Worm (Caenorhabditis elegans): ENCODE data around the gene eor-1.
A peak's percentile ranks its signal among the peaks of the same experiment; 100 is the strongest.

The eor-1 gene

DNA sequence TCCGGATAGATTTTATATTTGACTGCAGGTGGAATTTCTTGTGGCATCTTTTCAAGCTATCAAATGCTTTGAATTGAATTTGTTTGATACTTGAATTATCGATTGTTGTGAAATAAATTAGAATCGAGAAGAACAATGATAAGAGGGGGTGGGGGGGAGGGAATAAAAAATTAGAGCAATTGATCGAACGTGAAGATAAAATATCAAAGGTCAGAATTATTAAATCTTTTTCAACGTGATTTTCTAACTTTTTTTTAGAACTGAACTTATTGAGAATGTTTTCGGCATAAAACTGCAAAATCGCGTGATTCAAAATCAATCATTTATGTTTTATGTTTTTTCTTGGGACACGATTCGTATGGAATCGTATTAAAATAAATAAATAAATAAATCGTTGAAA is 28.2 kb upstream of the eor-1 start, which contains the start of gene mpz-4:
Gene mpz-4, minus strand, starts transcription at position 101 of the 400 bp plus-strand sequence.
- no peak for TF ChIP-seq ztf-18 (tag; optimal IDR thresholded peaks at IDR 0.05)

DNA sequence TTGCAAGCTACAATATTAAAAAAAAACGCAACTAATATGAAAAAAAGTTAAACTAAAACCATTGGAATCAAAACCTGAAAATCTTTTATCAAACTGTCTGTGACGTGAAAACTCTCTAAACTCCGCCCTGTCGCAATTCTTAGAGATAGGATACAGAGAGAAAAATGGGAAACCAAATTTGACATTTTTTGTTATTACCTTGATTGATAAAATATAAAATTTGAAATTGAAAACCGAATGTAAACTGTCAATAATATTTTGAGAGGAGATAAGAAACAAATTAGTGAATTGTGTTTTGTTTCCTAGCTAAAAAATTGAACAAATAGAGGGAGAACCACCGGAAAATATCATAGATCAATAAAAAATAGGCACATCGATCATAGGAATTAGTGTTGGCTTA is 22.9 kb upstream of the eor-1 start:
- no peak for TF ChIP-seq nhr-120 (GFP tag; IDR thresholded peaks at IDR 0.05)
- no peak for TF ChIP-seq F23B12.7 (tag; optimal IDR thresholded peaks at IDR 0.05; ENCODE audit: insufficient read depth)
- no peak for TF ChIP-seq hsf-1 (GFP tag; IDR thresholded peaks at IDR 0.05)
- TF ChIP-seq nhr-80 (tag; optimal IDR thresholded peaks at IDR 0.05) = peak; percentile 81
- TF ChIP-seq F55B11.4 (tag; optimal IDR thresholded peaks at IDR 0.05; ENCODE audit: borderline replicate concordance, insufficient read depth) = no peak
- no peak for TF ChIP-seq unc-130 (GFP tag; optimal IDR thresholded peaks at IDR 0.05)
- no peak for TF ChIP-seq zim-3 (tag; optimal IDR thresholded peaks at IDR 0.05)
- TF ChIP-seq let-607 (tag; optimal IDR thresholded peaks at IDR 0.05) = peak in 1 of 2 experiments; percentile 24
- TF ChIP-seq F37B4.10 (GFP tag; IDR thresholded peaks at IDR 0.05) = no peak
- peak; percentile 2 for TF ChIP-seq unc-62 (GFP tag; optimal IDR thresholded peaks at IDR 0.05)
- TF ChIP-seq madf-6 (GFP tag; IDR thresholded peaks at IDR 0.05) = no peak
- no peak for TF ChIP-seq Y67H2A.10 (GFP tag; conservative IDR thresholded peaks at IDR 0.05)
- TF ChIP-seq nhr-179 (tag; optimal IDR thresholded peaks at IDR 0.05) = no peak
- no peak for TF ChIP-seq bed-1 (GFP tag; IDR thresholded peaks at IDR 0.05)

DNA sequence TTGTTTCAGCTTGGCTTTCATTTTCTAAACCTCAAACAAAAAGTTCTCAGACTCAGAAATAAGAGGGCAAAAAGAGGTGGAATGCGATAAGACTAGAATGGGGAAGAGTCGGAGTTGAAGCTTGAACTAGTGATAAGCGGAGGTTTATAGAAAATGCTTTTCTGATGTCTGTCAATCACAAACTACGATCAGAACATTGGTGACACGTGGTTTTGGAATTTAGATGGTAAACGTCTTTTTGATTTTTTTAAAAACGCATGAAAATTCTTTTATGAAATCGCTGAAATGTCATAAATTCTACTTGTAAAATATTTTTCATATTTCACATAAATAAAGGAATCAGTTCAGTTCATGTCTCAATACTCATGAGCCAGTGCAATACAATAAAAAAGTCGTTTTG is 22.1 kb upstream of the eor-1 start, which contains the start of gene H06H21.8:
Gene H06H21.8, minus strand, starts transcription at position 78 of the 400 bp plus-strand sequence.
- TF ChIP-seq let-607 (tag; optimal IDR thresholded peaks at IDR 0.05) = peak; percentile 81 to 83
- peak; percentile 33 for TF ChIP-seq atf-7 (tag; optimal IDR thresholded peaks at IDR 0.05)
- no peak for TF ChIP-seq snpc-1.1 (tag; optimal IDR thresholded peaks at IDR 0.05; ENCODE audit: insufficient read depth)
- TF ChIP-seq nhr-90 (tag; optimal IDR thresholded peaks at IDR 0.05) = no peak
- TF ChIP-seq ztf-18 (tag; optimal IDR thresholded peaks at IDR 0.05) = no peak
- peak; percentile 14 for TF ChIP-seq pha-4 (tag; optimal IDR thresholded peaks at IDR 0.05)
- TF ChIP-seq nfya-1 (tag; optimal IDR thresholded peaks at IDR 0.05; ENCODE audit: borderline replicate concordance, insufficient read depth) = no peak
- no peak for TF ChIP-seq rcor-1 (GFP tag; IDR thresholded peaks at IDR 0.05)
- no peak for TF ChIP-seq lsl-1 (GFP tag; optimal IDR thresholded peaks at IDR 0.05)
- TF ChIP-seq snpc-3.4 (tag; optimal IDR thresholded peaks at IDR 0.05) = no peak
- TF ChIP-seq Y56A3A.18 (GFP tag; IDR thresholded peaks at IDR 0.05) = 0 out of 2 replicates have a peak, but pooled peaks have one; percentile 46
- no peak for TF ChIP-seq lsy-27 (tag; optimal IDR thresholded peaks at IDR 0.05; ENCODE audit: borderline replicate concordance, insufficient read depth)
- no peak for TF ChIP-seq dox-1 (GFP tag; IDR thresholded peaks at IDR 0.05)
- no peak for TF ChIP-seq unc-62 (GFP tag; optimal IDR thresholded peaks at IDR 0.05)
- TF ChIP-seq hlh-26 (GFP tag; conservative IDR thresholded peaks at IDR 0.05) = no peak
- no peak for TF ChIP-seq nhr-120 (GFP tag; IDR thresholded peaks at IDR 0.05)
- no peak for TF ChIP-seq cebp-1 (GFP tag; IDR thresholded peaks at IDR 0.05)
- TF ChIP-seq cebp-1 (tag; optimal IDR thresholded peaks at IDR 0.05) = peak; percentile 45
- TF ChIP-seq gei-17 (GFP tag; optimal IDR thresholded peaks at IDR 0.05) = no peak
- no peak for TF ChIP-seq F22D6.2 (tag; optimal IDR thresholded peaks at IDR 0.05)
- TF ChIP-seq tlf-1 (GFP tag; optimal IDR thresholded peaks at IDR 0.05) = no peak
- TF ChIP-seq egl-44 (GFP tag; IDR thresholded peaks at IDR 0.05) = no peak
- no peak for TF ChIP-seq ceh-79 (tag; optimal IDR thresholded peaks at IDR 0.05)
- peak; percentile 4 for TF ChIP-seq ztf-22 (GFP tag; optimal IDR thresholded peaks at IDR 0.05)
- peak; percentile 77 for TF ChIP-seq nhr-80 (tag; optimal IDR thresholded peaks at IDR 0.05)
- TF ChIP-seq B0261.1 (tag; optimal IDR thresholded peaks at IDR 0.05) = no peak
- no peak for TF ChIP-seq madf-6 (GFP tag; IDR thresholded peaks at IDR 0.05)
- TF ChIP-seq ccch-3 (GFP tag; optimal IDR thresholded peaks at IDR 0.05) = no peak
- no peak for TF ChIP-seq rpc-1 (optimal IDR thresholded peaks at IDR 0.05)
- no peak for TF ChIP-seq rpc-1 (tag; optimal IDR thresholded peaks at IDR 0.05)

Data from whole organism, young adult.